Fruit fly (Drosophila melanogaster): ENCODE measurements around the gene CG44362.

CG44362 gene

dm6 chr3L:11388964-11389625 lies 8.2 kb upstream of the CG44362 start (continued):
- TF ChIP-seq Hnf4 (GFP tag; optimal IDR thresholded peaks at IDR 0.05) = peak; percentile 27

- TF ChIP-seq GATAd (GFP tag; optimal IDR thresholded peaks at IDR 0.05) = no peak
Measured at dm6 chr3L:11393806-11394205, 3.5 kb upstream of the CG44362 start.

- TF ChIP-seq foxo (GFP tag; optimal IDR thresholded peaks at IDR 0.05) (no peak), Hnf4 (GFP tag; optimal IDR thresholded peaks at IDR 0.05) (no peak), fru (GFP tag; optimal IDR thresholded peaks at IDR 0.05) (no peak), dsf (GFP tag; optimal IDR thresholded peaks at IDR 0.05; ENCODE audit: borderline replicate concordance) (no peak), OdsH (GFP tag; optimal IDR thresholded peaks at IDR 0.05) (no peak), Dif (GFP tag; optimal IDR thresholded peaks at IDR 0.05; ENCODE audit: partially characterized antibody) (no peak), br (GFP tag; optimal IDR thresholded peaks at IDR 0.05) (no peak), brk (GFP tag; optimal IDR thresholded peaks at IDR 0.05) (no peak), jim (GFP tag; optimal IDR thresholded peaks at IDR 0.05) (no peak), dmrt93B (GFP tag; optimal IDR thresholded peaks at IDR 0.05) (no peak), Hr78 (GFP tag; optimal IDR thresholded peaks at IDR 0.05) (no peak), rgr (GFP tag; optimal IDR thresholded peaks at IDR 0.05) (no peak), Rel (GFP tag; optimal IDR thresholded peaks at IDR 0.05) (no peak), Rel (tag; optimal IDR thresholded peaks at IDR 0.05) (no peak)
Measured at dm6 chr3L:11394390-11394789, 3.0 kb upstream of the CG44362 start, which contains the start of gene CG11726. CG11726 (plus strand) TSS chr3L:11394690.

- TF ChIP-seq dsf (GFP tag; optimal IDR thresholded peaks at IDR 0.05; ENCODE audit: borderline replicate concordance) = no peak
- TF ChIP-seq ey (GFP tag; optimal IDR thresholded peaks at IDR 0.05) = no peak
- peak; percentile 15 for TF ChIP-seq fru (GFP tag; optimal IDR thresholded peaks at IDR 0.05)
- no peak for TF ChIP-seq brk (GFP tag; optimal IDR thresholded peaks at IDR 0.05)
- no peak for TF ChIP-seq br (GFP tag; optimal IDR thresholded peaks at IDR 0.05)
- TF ChIP-seq N (GFP tag; optimal IDR thresholded peaks at IDR 0.05) = no peak
- no peak for TF ChIP-seq h (GFP tag; optimal IDR thresholded peaks at IDR 0.05)
- no peak for TF ChIP-seq Rel (GFP tag; optimal IDR thresholded peaks at IDR 0.05)
- no peak for TF ChIP-seq Rel (tag; optimal IDR thresholded peaks at IDR 0.05)
- TF ChIP-seq sage (GFP tag; optimal IDR thresholded peaks at IDR 0.05) = no peak
- TF ChIP-seq dmrt93B (GFP tag; optimal IDR thresholded peaks at IDR 0.05) = no peak
- no peak for TF ChIP-seq Sp1 (GFP tag; optimal IDR thresholded peaks at IDR 0.05)
- TF ChIP-seq CG9705 (GFP tag; optimal IDR thresholded peaks at IDR 0.05) = no peak
- no peak for TF ChIP-seq sv (GFP tag; optimal IDR thresholded peaks at IDR 0.05)
- peak; percentile 16 for TF ChIP-seq psq (GFP tag; optimal IDR thresholded peaks at IDR 0.05)
- no peak for TF ChIP-seq Dfd (GFP tag; optimal IDR thresholded peaks at IDR 0.05)
- TF ChIP-seq foxo (GFP tag; optimal IDR thresholded peaks at IDR 0.05) = peak in 1 of 2 experiments; percentile 9
- no peak for TF ChIP-seq jim (GFP tag; optimal IDR thresholded peaks at IDR 0.05)
- no peak for TF ChIP-seq Abd-B (GFP tag; optimal IDR thresholded peaks at IDR 0.05)
- no peak for TF ChIP-seq pan (optimal IDR thresholded peaks at IDR 0.05)
- peak; percentile 46 for TF ChIP-seq HLH106 (tag; optimal IDR thresholded peaks at IDR 0.05)
- no peak for TF ChIP-seq Mio (GFP tag; optimal IDR thresholded peaks at IDR 0.05)
- TF ChIP-seq Hr78 (GFP tag; optimal IDR thresholded peaks at IDR 0.05) = no peak
- TF ChIP-seq Dif (GFP tag; optimal IDR thresholded peaks at IDR 0.05; ENCODE audit: partially characterized antibody) = no peak
Measured at dm6 chr3L:11398484-11399088, 1.2 kb downstream of the CG44362 start.

- no peak for TF ChIP-seq Dif (GFP tag; optimal IDR thresholded peaks at IDR 0.05; ENCODE audit: partially characterized antibody)
- no peak for TF ChIP-seq N (GFP tag; optimal IDR thresholded peaks at IDR 0.05)
- no peak for TF ChIP-seq h (GFP tag; optimal IDR thresholded peaks at IDR 0.05)
- no peak for TF ChIP-seq brk (GFP tag; optimal IDR thresholded peaks at IDR 0.05)
- no peak for TF ChIP-seq HLH106 (tag; optimal IDR thresholded peaks at IDR 0.05)
- TF ChIP-seq Dfd (GFP tag; optimal IDR thresholded peaks at IDR 0.05) = no peak
- no peak for TF ChIP-seq OdsH (GFP tag; optimal IDR thresholded peaks at IDR 0.05)
- no peak for TF ChIP-seq Myc (optimal IDR thresholded peaks at IDR 0.05)
- no peak for TF ChIP-seq tai (GFP tag; optimal IDR thresholded peaks at IDR 0.05)
- TF ChIP-seq foxo (GFP tag; optimal IDR thresholded peaks at IDR 0.05) = no peak
- no peak for TF ChIP-seq woc (GFP tag; optimal IDR thresholded peaks at IDR 0.05)
- no peak for TF ChIP-seq dsf (GFP tag; optimal IDR thresholded peaks at IDR 0.05; ENCODE audit: borderline replicate concordance)
Measured at dm6 chr3L:11399437-11399836, 2.1 kb downstream of the CG44362 start.

All from whole organism, wandering third instar larva.